Fruit fly (Drosophila melanogaster): ENCODE measurements around the gene CG17147.

The CG17147 gene

dm6 chr3L:20223398-20223951, at the start of gene CG17147:
Gene CG17147 (plus strand): TSS chr3L:20223932.
- TF ChIP-seq CG17801 (GFP tag; optimal IDR thresholded peaks at IDR 0.05; ENCODE audit: partially characterized antibody): no peak

dm6 chr3L:20177697-20178096, 46.0 kb upstream of the CG17147 start:
- no peak for TF ChIP-seq CG17801 (GFP tag; optimal IDR thresholded peaks at IDR 0.05; ENCODE audit: partially characterized antibody)

dm6 chr3L:20178101-20178500, 45.6 kb upstream of the CG17147 start:
- TF ChIP-seq CG17801 (GFP tag; optimal IDR thresholded peaks at IDR 0.05; ENCODE audit: partially characterized antibody): no peak

- TF ChIP-seq CG17801 (GFP tag; optimal IDR thresholded peaks at IDR 0.05; ENCODE audit: partially characterized antibody): no peak
Measured at dm6 chr3L:20182799-20183198, 40.9 kb upstream of the CG17147 start.

- TF ChIP-seq CG17801 (GFP tag; optimal IDR thresholded peaks at IDR 0.05; ENCODE audit: partially characterized antibody): no peak
Measured at dm6 chr3L:20183345-20184088, 40.2 kb upstream of the CG17147 start.

dm6 chr3L:20185206-20185868, 38.4 kb upstream of the CG17147 start:
- TF ChIP-seq CG17801 (GFP tag; optimal IDR thresholded peaks at IDR 0.05; ENCODE audit: partially characterized antibody): no peak

- TF ChIP-seq CG17801 (GFP tag; optimal IDR thresholded peaks at IDR 0.05; ENCODE audit: partially characterized antibody): no peak
Measured at dm6 chr3L:20185886-20186285, 37.8 kb upstream of the CG17147 start.

dm6 chr3L:20186294-20187020, 37.3 kb upstream of the CG17147 start:
- TF ChIP-seq CG17801 (GFP tag; optimal IDR thresholded peaks at IDR 0.05; ENCODE audit: partially characterized antibody): no peak

- peak; percentile 22 for TF ChIP-seq CG17801 (GFP tag; optimal IDR thresholded peaks at IDR 0.05; ENCODE audit: partially characterized antibody)
Measured at dm6 chr3L:20187885-20188570, 35.7 kb upstream of the CG17147 start, which contains the start of gene Ssk. Gene Ssk (plus strand): TSS chr3L:20188522.

- no peak for TF ChIP-seq CG17801 (GFP tag; optimal IDR thresholded peaks at IDR 0.05; ENCODE audit: partially characterized antibody)
Measured at dm6 chr3L:20191848-20192247, 31.9 kb upstream of the CG17147 start.

dm6 chr3L:20192872-20193747, 30.6 kb upstream of the CG17147 start:
- no peak for TF ChIP-seq CG17801 (GFP tag; optimal IDR thresholded peaks at IDR 0.05; ENCODE audit: partially characterized antibody)

dm6 chr3L:20193748-20194058, 30.0 kb upstream of the CG17147 start:
- no peak for TF ChIP-seq CG17801 (GFP tag; optimal IDR thresholded peaks at IDR 0.05; ENCODE audit: partially characterized antibody)

dm6 chr3L:20194731-20195130, 29.0 kb upstream of the CG17147 start:
- TF ChIP-seq CG17801 (GFP tag; optimal IDR thresholded peaks at IDR 0.05; ENCODE audit: partially characterized antibody): no peak

- TF ChIP-seq CG17801 (GFP tag; optimal IDR thresholded peaks at IDR 0.05; ENCODE audit: partially characterized antibody): no peak
Measured at dm6 chr3L:20195875-20196274, 27.9 kb upstream of the CG17147 start.

Measured in ovary, adult (tissue).